Worm (Caenorhabditis elegans): ENCODE results near the gene dnj-23.

DNA sequence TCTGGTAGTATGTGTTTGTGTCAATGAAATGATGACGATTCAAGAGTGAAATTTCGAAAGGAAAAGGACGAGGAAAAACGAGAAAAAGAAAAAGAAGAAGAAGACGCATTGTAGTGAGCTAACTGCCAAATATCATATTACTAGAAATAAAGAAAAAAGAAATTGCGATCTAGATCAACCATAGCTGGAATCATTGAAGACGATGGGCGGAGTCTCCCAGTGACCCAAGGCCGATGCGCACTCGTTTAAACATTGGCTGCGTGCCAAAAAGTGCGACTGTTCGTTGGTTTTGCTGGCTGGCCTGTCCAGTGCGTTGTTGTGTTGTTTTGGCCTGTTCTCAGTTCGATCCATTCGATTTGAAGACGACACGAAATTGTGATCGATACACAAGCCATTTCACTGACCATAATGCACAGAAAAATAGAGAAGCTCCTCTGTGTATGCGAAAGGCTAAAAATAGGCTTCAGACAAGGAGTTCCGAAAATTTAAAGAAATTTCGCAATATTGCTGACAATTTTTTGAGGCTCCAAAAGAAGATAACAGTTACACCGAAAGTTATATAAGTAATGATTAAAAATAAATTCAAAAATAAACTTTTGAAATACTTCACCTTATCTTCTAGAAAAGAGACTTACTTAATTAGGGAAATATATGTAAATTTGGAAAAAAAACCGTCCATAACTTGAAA is 46.0 kb downstream of the dnj-23 start:
- TF ChIP-seq fos-1 (tag; optimal IDR thresholded peaks at IDR 0.05), result no peak
- no peak for TF ChIP-seq ceh-28 (tag; optimal IDR thresholded peaks at IDR 0.05)
- TF ChIP-seq nhr-23 (tag; optimal IDR thresholded peaks at IDR 0.05), result peak; percentile 43
- no peak for TF ChIP-seq nfya-1 (tag; optimal IDR thresholded peaks at IDR 0.05; ENCODE audit: insufficient read depth)

Measured in whole organism, L3 larva.